Worm (Caenorhabditis elegans) whole organism, L4/young adult: ENCODE measurements around the gene nep-15.

Source experiments
- W03F9.2 ChIP-seq: fragments of 150-350 bp; optimal IDR thresholded peaks from 2 replicates; lab custom pipeline; 2014; ENCODE audit warnings: missing biosample characterization, missing genetic modification characterization
- dao-5 ChIP-seq: sonication (generic microtip); optimal IDR thresholded peaks from 2 replicates; lab custom pipeline; 2016; ENCODE audit warnings: missing genotype, missing genetic modification characterization, moderate library complexity, missing compliant biosample characterization
- him-1 ChIP-seq: sonication (generic microtip); optimal IDR thresholded peaks from 2 replicates; lab custom pipeline; 2016; ENCODE audit warnings: missing genotype, missing genetic modification reagents, missing genetic modification characterization, missing compliant biosample characterization

- TF ChIP-seq W03F9.2 (tag; lab: Kevin White, UChicago) (no peak), him-1 (tag; lab: Kevin White, UChicago) (no peak), dao-5 (tag; lab: Kevin White, UChicago) (no peak)
These were observed 45.7 kb downstream of the nep-15 start for ce11 chrX:8417727-8418126.
